Worm (Caenorhabditis elegans): Measurements from ENCODE around the gene fbxb-81.
A peak's percentile ranks its signal among the peaks of the same experiment; 100 is the strongest.

The fbxb-81 gene

DNA sequence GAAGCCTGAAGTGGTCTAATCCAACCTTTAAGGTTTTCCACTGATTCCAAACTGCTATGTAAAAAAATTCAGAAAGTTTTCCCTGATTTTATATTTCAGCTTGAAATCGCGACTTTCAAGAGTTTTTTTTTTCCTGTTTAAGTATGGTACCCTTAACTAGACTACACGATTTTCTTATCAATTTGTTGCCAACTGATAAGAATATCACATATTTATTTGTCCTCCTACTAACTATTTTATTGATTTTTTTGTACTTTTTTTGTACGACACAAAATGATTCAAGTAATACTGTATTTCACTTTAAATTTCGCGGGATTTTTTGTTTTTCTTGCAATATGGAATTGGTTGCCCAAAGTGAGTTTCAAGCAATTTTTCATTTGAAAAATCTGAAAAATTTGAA, 42.1 kb upstream of the fbxb-81 start:
- TF ChIP-seq unc-55 (GFP tag; optimal IDR thresholded peaks at IDR 0.05), result no peak
- TF ChIP-seq T23F11.4 (GFP tag; optimal IDR thresholded peaks at IDR 0.05), result no peak
- peak; percentile 70 for TF ChIP-seq elt-2 (tag; optimal IDR thresholded peaks at IDR 0.05)

DNA sequence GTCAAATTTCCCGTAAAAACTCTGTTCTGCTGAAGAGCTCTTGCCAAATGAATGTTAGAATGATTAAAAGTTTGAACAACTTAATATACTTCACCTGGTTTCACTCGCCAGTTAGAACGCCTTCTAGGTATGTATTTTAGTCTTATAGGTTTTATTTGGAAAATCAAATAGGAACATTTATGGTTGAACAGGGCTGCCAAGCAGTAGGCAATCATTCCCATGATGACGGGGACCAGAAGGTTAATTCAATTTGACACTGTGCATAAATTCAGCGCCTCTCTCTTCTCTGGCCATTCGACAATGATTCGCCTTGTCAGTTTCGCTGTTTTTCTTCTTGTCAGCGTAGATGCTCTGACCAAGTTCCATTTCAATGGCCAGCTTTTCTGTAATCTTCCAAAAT, 41.1 kb upstream of the fbxb-81 start, which contains the start of gene F40G9.15:
TSS of gene F40G9.15 (plus strand) at position 301 of the 400 bp plus-strand sequence.
- TF ChIP-seq ceh-2 (tag; optimal IDR thresholded peaks at IDR 0.05) (no peak), elt-2 (tag; optimal IDR thresholded peaks at IDR 0.05) (no peak), K09A11.1 (tag; optimal IDR thresholded peaks at IDR 0.05; ENCODE audit: insufficient read depth) (no peak), F13H6.1 (tag; optimal IDR thresholded peaks at IDR 0.05) (no peak), ref-2 (tag; optimal IDR thresholded peaks at IDR 0.05) (no peak), ceh-18 (tag; optimal IDR thresholded peaks at IDR 0.05) (no peak), ceh-31 (tag; optimal IDR thresholded peaks at IDR 0.05) (no peak), unc-86 (tag; optimal IDR thresholded peaks at IDR 0.05) (no peak), tbx-7 (tag; optimal IDR thresholded peaks at IDR 0.05) (no peak)

DNA sequence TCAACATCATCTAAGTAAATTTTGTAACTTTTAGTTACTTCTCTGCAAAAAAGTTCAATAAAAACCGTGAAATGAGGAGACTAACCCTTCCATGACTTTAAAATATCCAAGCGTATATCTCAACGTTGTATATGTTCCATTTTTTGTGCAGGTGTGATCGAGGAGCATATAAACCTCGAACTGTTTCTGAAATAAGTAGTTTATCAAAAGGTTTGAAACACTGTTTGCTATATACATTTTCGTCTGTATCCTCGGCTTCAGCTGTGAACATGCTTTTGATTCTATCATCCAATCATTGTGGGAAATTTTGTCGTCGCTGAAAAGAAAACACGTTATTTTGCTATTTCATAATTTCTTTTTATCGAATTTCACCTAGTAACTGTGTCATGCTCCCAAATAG, 39.9 kb upstream of the fbxb-81 start, which contains the start of gene F40G9.5:
TSS of gene F40G9.5 (plus strand) at position 301 of the 400 bp plus-strand sequence.
- TF ChIP-seq ceh-24 (tag; optimal IDR thresholded peaks at IDR 0.05), result no peak
- no peak for TF ChIP-seq nhr-232 (tag; optimal IDR thresholded peaks at IDR 0.05)

DNA sequence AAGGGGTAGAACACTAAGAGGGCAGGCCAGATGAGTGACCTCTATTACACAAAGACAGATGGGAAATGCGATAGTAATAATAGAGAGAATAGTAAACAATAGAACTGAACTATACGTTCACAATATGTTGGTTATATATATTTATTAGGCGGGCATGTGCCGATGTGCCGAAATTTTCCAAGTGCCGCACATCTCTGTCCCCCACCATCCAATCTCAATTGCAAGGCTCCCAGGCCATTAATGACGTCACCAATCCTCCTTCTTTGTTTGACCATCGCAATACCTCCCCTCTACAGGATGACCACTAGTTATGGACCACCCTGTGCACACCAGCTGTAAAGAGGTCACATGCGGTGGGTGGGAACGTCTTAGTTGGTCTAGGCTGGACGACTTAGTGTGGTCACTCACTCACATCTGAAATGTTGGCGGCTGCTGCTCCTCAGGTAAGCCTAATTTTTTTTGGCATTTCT, 38.1 kb upstream of the fbxb-81 start, which contains the start of gene F40G9.6:
TSS of gene F40G9.6 (plus strand) at position 420 of the 470 bp plus-strand sequence.
- TF ChIP-seq ceh-45 (GFP tag; IDR thresholded peaks at IDR 0.05), result no peak
- TF ChIP-seq ceh-22 (tag; optimal IDR thresholded peaks at IDR 0.05), result no peak
- no peak for TF ChIP-seq ceh-19 (GFP tag; optimal IDR thresholded peaks at IDR 0.05)
- no peak for TF ChIP-seq pha-2 (tag; optimal IDR thresholded peaks at IDR 0.05)
- TF ChIP-seq madf-2 (tag; optimal IDR thresholded peaks at IDR 0.05), result no peak
- TF ChIP-seq ref-2 (tag; optimal IDR thresholded peaks at IDR 0.05), result peak; percentile 38
- TF ChIP-seq T23F11.4 (GFP tag; optimal IDR thresholded peaks at IDR 0.05), result no peak
- peak; percentile 13 for TF ChIP-seq tbx-2 (tag; optimal IDR thresholded peaks at IDR 0.05)
- peak; percentile 13 for TF ChIP-seq ceh-34 (tag; optimal IDR thresholded peaks at IDR 0.05)
- TF ChIP-seq rnt-1 (tag; optimal IDR thresholded peaks at IDR 0.05), result no peak
- TF ChIP-seq hlh-30 (tag; optimal IDR thresholded peaks at IDR 0.05; ENCODE audit: insufficient read depth), result peak; percentile 25
- TF ChIP-seq syd-9 (tag; optimal IDR thresholded peaks at IDR 0.05), result no peak
- TF ChIP-seq sox-2 (GFP tag; IDR thresholded peaks at IDR 0.05), result peak; percentile 51

DNA sequence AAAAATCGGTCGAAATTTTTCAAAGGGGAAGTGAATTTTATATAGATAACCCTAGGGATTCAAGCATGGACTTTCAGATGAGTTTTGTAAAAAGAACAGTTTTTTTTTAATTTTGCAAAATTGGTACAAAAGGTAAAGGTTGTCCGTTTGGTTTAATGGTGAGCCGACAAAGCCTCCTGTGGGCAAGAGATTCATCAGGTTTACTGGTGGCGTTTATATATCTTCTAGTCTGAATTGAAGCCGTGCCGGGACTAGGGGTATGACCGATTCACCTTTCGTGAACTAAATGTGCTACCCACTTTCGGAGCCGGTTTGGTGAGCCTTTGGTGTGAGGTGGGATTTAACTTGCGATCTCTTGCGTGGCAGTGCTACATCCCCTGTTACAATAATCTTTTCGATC, 37.1 kb upstream of the fbxb-81 start:
- TF ChIP-seq eyg-1 (tag; optimal IDR thresholded peaks at IDR 0.05) (no peak), madf-2 (tag; optimal IDR thresholded peaks at IDR 0.05) (peak; percentile 23)

DNA sequence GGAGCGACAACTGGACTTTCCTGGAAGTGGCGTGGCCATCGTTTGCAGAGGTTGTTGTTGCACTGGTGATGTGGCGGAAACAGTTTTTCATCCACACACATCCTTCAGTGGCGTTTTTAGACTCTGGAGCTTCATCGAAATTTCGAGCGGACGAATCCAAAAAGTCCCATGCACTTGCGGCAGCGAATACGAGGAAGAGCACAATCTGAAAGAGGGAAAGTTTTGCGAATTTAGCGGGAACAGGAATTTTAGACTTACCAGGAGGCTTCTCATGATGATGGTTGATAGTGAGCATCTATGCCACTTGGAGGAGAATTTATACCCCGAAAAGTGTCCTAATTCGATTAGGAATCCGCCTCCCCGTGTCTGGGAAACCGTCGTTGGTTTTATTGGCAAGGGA, 36.7 kb upstream of the fbxb-81 start, which contains the start of gene F40G9.14:
TSS of gene F40G9.14 (minus strand) at position 101 of the 400 bp plus-strand sequence.
- TF ChIP-seq ceh-31 (tag; optimal IDR thresholded peaks at IDR 0.05) (no peak), nhr-11 (tag; optimal IDR thresholded peaks at IDR 0.05) (no peak), pha-4 (tag; optimal IDR thresholded peaks at IDR 0.05) (no peak), dmd-4 (tag; optimal IDR thresholded peaks at IDR 0.05; ENCODE audit: borderline replicate concordance) (no peak), ceh-45 (GFP tag; IDR thresholded peaks at IDR 0.05) (no peak), K09A11.1 (tag; optimal IDR thresholded peaks at IDR 0.05; ENCODE audit: insufficient read depth) (no peak), zip-5 (tag; optimal IDR thresholded peaks at IDR 0.05) (no peak), ceh-19 (GFP tag; optimal IDR thresholded peaks at IDR 0.05) (no peak), ahr-1 (tag; optimal IDR thresholded peaks at IDR 0.05) (no peak)

DNA sequence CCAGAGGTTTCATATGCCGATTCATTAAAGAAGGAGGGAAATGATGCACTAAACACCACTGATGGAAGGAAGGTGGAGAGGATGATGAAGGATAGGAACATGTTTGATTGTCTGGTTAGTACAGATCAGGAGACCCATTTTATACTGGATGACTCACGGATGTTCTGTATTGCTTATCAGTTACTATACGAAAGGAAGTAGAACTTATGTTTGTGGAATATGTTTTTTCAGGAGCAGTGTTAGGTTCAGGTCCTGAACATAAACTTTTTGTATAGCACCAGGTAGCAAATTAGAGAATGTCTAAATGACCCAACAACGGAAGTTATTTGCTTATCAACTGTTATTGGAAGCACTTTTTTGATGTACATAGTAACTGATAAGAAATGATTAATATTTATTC, 34.7 kb upstream of the fbxb-81 start, which contains the start of gene clec-148:
TSS of gene clec-148 (minus strand) at position 101 of the 400 bp plus-strand sequence.
- TF ChIP-seq nhr-232 (tag; optimal IDR thresholded peaks at IDR 0.05) (no peak), pha-2 (tag; optimal IDR thresholded peaks at IDR 0.05) (no peak), pag-3 (tag; optimal IDR thresholded peaks at IDR 0.05; ENCODE audit: borderline replicate concordance) (no peak), nfya-1 (tag; optimal IDR thresholded peaks at IDR 0.05) (no peak), hlh-6 (tag; optimal IDR thresholded peaks at IDR 0.05) (no peak), lim-6 (tag; optimal IDR thresholded peaks at IDR 0.05) (no peak), fax-1 (tag; optimal IDR thresholded peaks at IDR 0.05) (no peak), odd-2 (tag; optimal IDR thresholded peaks at IDR 0.05) (no peak), ahr-1 (tag; optimal IDR thresholded peaks at IDR 0.05) (no peak), pros-1 (tag; optimal IDR thresholded peaks at IDR 0.05) (no peak), ttx-3 (tag; optimal IDR thresholded peaks at IDR 0.05) (no peak), dve-1 (tag; optimal IDR thresholded peaks at IDR 0.05) (no peak)

Data from whole organism, late embryonic.